Worm (Caenorhabditis elegans) whole organism, L1 larva: Measurements from ENCODE around the gene zig-12.
A peak's percentile ranks its signal among the peaks of the same experiment; 100 is the strongest.

ENCODE experiments used
- C16A3.4 ChIP-seq: fragments of 150-350 bp; optimal IDR thresholded peaks from 2 replicates; lab custom pipeline; 2014; ENCODE audit warnings: missing biosample characterization, missing genetic modification characterization
- F16B12.6 ChIP-seq: fragments of 150-350 bp; optimal IDR thresholded peaks from 2 replicates; lab custom pipeline; 2014; ENCODE audit warnings: missing biosample characterization, missing genetic modification characterization
- alr-1 ChIP-seq: fragments of 200-800 bp; sonication (Bioruptor generic); optimal IDR thresholded peaks from 2 replicates; lab custom pipeline; 2018; ENCODE audit warnings: borderline replicate concordance, mild to moderate bottlenecking, missing genetic modification characterization, missing compliant biosample characterization
- aly-2 ChIP-seq: fragments of 150-350 bp; optimal IDR thresholded peaks from 2 replicates; lab custom pipeline; 2014; ENCODE audit warnings: missing biosample characterization, missing genetic modification characterization
- ceh-82 ChIP-seq, 3 experiments: fragments of 150-350 bp in 1 of 3; sonication (generic microtip) in 2 of 3; optimal IDR thresholded peaks; 2 replicates each; lab custom pipeline; 2014 to 2017; ENCODE audit warnings: missing biosample characterization in 3 of 3, missing genetic modification characterization in 3 of 3
- dpl-1 ChIP-seq, 3 experiments: fragments of 150-350 bp in 2 of 3; sonication (generic microtip) in 1 of 3; optimal IDR thresholded peaks; 2 replicates each; lab custom pipeline; 2014 to 2017; ENCODE audit warnings: missing biosample characterization in 3 of 3, missing genetic modification characterization in 3 of 3, missing genetic modification reagents in 3 of 3
- dsc-1 ChIP-seq: sonication (generic microtip); optimal IDR thresholded peaks from 2 replicates; lab custom pipeline; 2016; ENCODE audit warnings: mild to moderate bottlenecking, missing genetic modification characterization, missing compliant biosample characterization
- efl-1 ChIP-seq, 4 experiments: fragments of 150-350 bp; optimal IDR thresholded peaks in 3 of 4; peaks in 1 of 4; 1 replicate in 1 of 4; 2 replicates in 3 of 4; lab custom pipeline; 2014; ENCODE audit warnings: missing biosample characterization in 2 of 4, missing genetic modification characterization in 2 of 4, missing genetic modification reagents in 2 of 4
- efl-3 ChIP-seq: fragments of 200-800 bp; sonication (Bioruptor generic); optimal IDR thresholded peaks from 2 replicates; lab custom pipeline; 2018; ENCODE audit warnings: mild to moderate bottlenecking, missing genetic modification characterization, missing compliant biosample characterization
- egl-27 ChIP-seq, 2 experiments: fragments of 150-350 bp in 1 of 2; sonication (generic microtip); optimal IDR thresholded peaks; 3 replicates each; lab custom pipeline; 2017 to 2018; ENCODE audit warnings: missing biosample characterization in 2 of 2, missing genetic modification characterization in 2 of 2, missing genetic modification reagents in 2 of 2
- elt-2 ChIP-seq: sonication (generic microtip); optimal IDR thresholded peaks from 2 replicates; lab custom pipeline; 2016; ENCODE audit warnings: missing genetic modification characterization, mild to moderate bottlenecking, inconsistent platforms, missing compliant biosample characterization, missing genetic modification reagents
- elt-3 ChIP-seq, 6 experiments: fragments of 150-350 bp in 1 of 6; sonication (generic microtip); optimal IDR thresholded peaks; 2 replicates each; lab custom pipeline; 2017 to 2018; ENCODE audit warnings: missing biosample characterization in 6 of 6, missing genetic modification characterization in 6 of 6, inconsistent platforms in 1 of 6
- ets-5 ChIP-seq: fragments of 200-800 bp; sonication (Bioruptor generic); IDR thresholded peaks from 2 replicates; pipeline ENCODE4 v1.3.6; 2022; ENCODE audit warnings: missing genetic modification characterization, missing compliant biosample characterization
- fkh-10 ChIP-seq: sonication (generic microtip); optimal IDR thresholded peaks from 2 replicates; lab custom pipeline; 2017; ENCODE audit warnings: missing biosample characterization, missing genetic modification reagents, missing genetic modification characterization
- fkh-4 ChIP-seq: sonication (generic microtip); optimal IDR thresholded peaks from 2 replicates; lab custom pipeline; 2016; ENCODE audit warnings: missing compliant biosample characterization, missing genetic modification characterization, borderline replicate concordance
- fkh-8 ChIP-seq: sonication (generic microtip); optimal IDR thresholded peaks from 2 replicates; lab custom pipeline; 2016; ENCODE audit warnings: mild to moderate bottlenecking, missing genetic modification characterization, missing compliant biosample characterization
- grh-1 ChIP-seq: fragments of 200-800 bp; sonication (Bioruptor generic); IDR thresholded peaks from 2 replicates; pipeline ENCODE4 v1.3.6; 2022; ENCODE audit warnings: missing genetic modification reagents, missing genetic modification characterization, missing compliant biosample characterization
- hpl-2 ChIP-seq: fragments of 150-350 bp; optimal IDR thresholded peaks from 2 replicates; lab custom pipeline; 2014; ENCODE audit warnings: missing biosample characterization, missing genetic modification reagents, missing genetic modification characterization
- isw-1 ChIP-seq: fragments of 200-800 bp; sonication (Bioruptor generic); IDR thresholded peaks from 2 replicates; pipeline ENCODE4 v1.3.6; 2022; ENCODE audit warnings: missing genetic modification characterization, missing compliant biosample characterization
- lin-39 ChIP-seq: fragments of 150-350 bp; optimal IDR thresholded peaks from 2 replicates; lab custom pipeline; 2014; ENCODE audit warnings: missing biosample characterization, missing genetic modification reagents, missing genetic modification characterization
- lir-3 ChIP-seq: sonication (generic microtip); optimal IDR thresholded peaks from 2 replicates; lab custom pipeline; 2016; ENCODE audit warnings: mild to moderate bottlenecking, missing genetic modification characterization, moderate library complexity, missing compliant biosample characterization; ENCODE audit not compliant: poor library complexity
- mab-9 ChIP-seq: fragments of 200-800 bp; sonication (Bioruptor generic); IDR thresholded peaks from 2 replicates; pipeline ENCODE4 v1.3.6; 2022; ENCODE audit warnings: missing genetic modification reagents, missing genetic modification characterization, missing compliant biosample characterization
- mdl-1 ChIP-seq, 2 experiments: fragments of 150-350 bp; optimal IDR thresholded peaks; 2 replicates each; lab custom pipeline; 2014 to 2017; ENCODE audit warnings: missing biosample characterization in 2 of 2, missing genetic modification characterization in 2 of 2, inconsistent platforms in 1 of 2
- mef-2 ChIP-seq: fragments of 150-350 bp; optimal IDR thresholded peaks from 2 replicates; lab custom pipeline; 2014; ENCODE audit warnings: missing biosample characterization, missing genetic modification characterization
- mep-1 ChIP-seq: fragments of 150-350 bp; optimal IDR thresholded peaks from 2 replicates; lab custom pipeline; 2014; ENCODE audit warnings: missing biosample characterization, missing genetic modification characterization
- nhr-12 ChIP-seq: sonication (generic microtip); optimal IDR thresholded peaks from 2 replicates; lab custom pipeline; 2017; ENCODE audit warnings: missing biosample characterization, missing genetic modification characterization
- nhr-19 ChIP-seq: fragments of 200-800 bp; sonication (Bioruptor generic); conservative IDR thresholded peaks from 2 replicates; pipeline ENCODE4 v1.3.6; 2022; ENCODE audit warnings: missing genetic modification characterization, missing compliant biosample characterization
- nhr-237 ChIP-seq: fragments of 150-350 bp; optimal IDR thresholded peaks from 2 replicates; lab custom pipeline; 2014; ENCODE audit warnings: missing biosample characterization, missing genetic modification characterization
- nhr-28 ChIP-seq: fragments of 150-350 bp; optimal IDR thresholded peaks from 2 replicates; lab custom pipeline; 2014; ENCODE audit warnings: missing biosample characterization, missing genetic modification characterization
- nhr-71 ChIP-seq: sonication (generic microtip); optimal IDR thresholded peaks from 2 replicates; lab custom pipeline; 2016; ENCODE audit warnings: mild to moderate bottlenecking, missing genetic modification characterization, moderate library complexity, missing compliant biosample characterization
- nhr-76 ChIP-seq: sonication (generic microtip); optimal IDR thresholded peaks from 2 replicates; lab custom pipeline; 2017; ENCODE audit warnings: missing biosample characterization, missing genetic modification characterization
- nhr-77 ChIP-seq: fragments of 150-350 bp; optimal IDR thresholded peaks from 2 replicates; lab custom pipeline; 2014; ENCODE audit warnings: missing biosample characterization, missing genetic modification characterization
- nhr-84 ChIP-seq: sonication (generic microtip); optimal IDR thresholded peaks from 2 replicates; lab custom pipeline; 2017; ENCODE audit warnings: missing biosample characterization, missing genetic modification characterization
- nhr-90 ChIP-seq: sonication (generic microtip); optimal IDR thresholded peaks from 2 replicates; lab custom pipeline; 2016; ENCODE audit warnings: mild to moderate bottlenecking, missing genetic modification characterization, missing compliant biosample characterization; ENCODE audit not compliant: poor library complexity
- pax-3 ChIP-seq: fragments of 200-800 bp; sonication (Bioruptor generic); optimal IDR thresholded peaks from 2 replicates; lab custom pipeline; 2018; ENCODE audit warnings: mild to moderate bottlenecking, missing genetic modification characterization, moderate library complexity, missing compliant biosample characterization
- pqm-1 ChIP-seq: sonication (generic microtip); optimal IDR thresholded peaks from 3 replicates; lab custom pipeline; 2017; ENCODE audit warnings: missing biosample characterization, missing genetic modification characterization
- skn-1 ChIP-seq: fragments of 150-350 bp; optimal IDR thresholded peaks from 2 replicates; lab custom pipeline; 2014; ENCODE audit warnings: missing biosample characterization, missing genetic modification characterization
- snpc-4 ChIP-seq: fragments of 150-350 bp; optimal IDR thresholded peaks from 2 replicates; lab custom pipeline; 2014; ENCODE audit warnings: missing biosample characterization, missing genetic modification characterization
- snu-23 ChIP-seq: sonication (generic microtip); optimal IDR thresholded peaks from 2 replicates; lab custom pipeline; 2016; ENCODE audit warnings: missing genetic modification characterization, missing compliant biosample characterization
- tbx-2 ChIP-seq: sonication (generic microtip); optimal IDR thresholded peaks from 2 replicates; lab custom pipeline; 2016; ENCODE audit warnings: missing genetic modification characterization, missing compliant biosample characterization
- unc-130 ChIP-seq: fragments of 150-350 bp; optimal IDR thresholded peaks from 2 replicates; lab custom pipeline; 2017; ENCODE audit warnings: missing biosample characterization, missing genetic modification characterization, inconsistent platforms
- unc-30 ChIP-seq: sonication (generic microtip); optimal IDR thresholded peaks from 2 replicates; lab custom pipeline; 2017; ENCODE audit warnings: missing biosample characterization, missing genetic modification characterization
- unc-98 ChIP-seq: fragments of 200-800 bp; sonication (Bioruptor generic); IDR thresholded peaks from 2 replicates; pipeline ENCODE4 v1.3.6; 2022; ENCODE audit warnings: missing genetic modification characterization, missing compliant biosample characterization
- vab-15 ChIP-seq: sonication (generic microtip); optimal IDR thresholded peaks from 2 replicates; lab custom pipeline; 2017; ENCODE audit warnings: missing genotype, mild to moderate bottlenecking, missing genetic modification characterization, missing compliant biosample characterization
- xbp-1 ChIP-seq: sonication (generic microtip); optimal IDR thresholded peaks from 2 replicates; lab custom pipeline; 2016; ENCODE audit warnings: missing genetic modification characterization, missing compliant biosample characterization
- zag-1 ChIP-seq: fragments of 150-350 bp; optimal IDR thresholded peaks from 2 replicates; lab custom pipeline; 2014; ENCODE audit warnings: missing biosample characterization, missing genetic modification characterization

Gene zig-12

ce11 chrX:8810908-8811307, 47.2 kb downstream of the zig-12 start, which contains the start of gene R04E5.9 (continued):
- peak; percentile 62 to 80 for TF ChIP-seq efl-1 (optimal IDR thresholded peaks at IDR 0.05; lab: Kevin White, UChicago)
- peak; percentile 47 to 94 for TF ChIP-seq efl-1 (GFP tag; optimal IDR thresholded peaks at IDR 0.05 in 1 of 2; lab: Kevin White, UChicago)
- TF ChIP-seq ets-5 = no peak
- peak in 2 of 6 experiments; percentile 19 to 20 for TF ChIP-seq elt-3 (tag; optimal IDR thresholded peaks at IDR 0.05; lab: Kevin White, UChicago)
- peak; percentile 81 for TF ChIP-seq fkh-10 (GFP tag; lab: Kevin White, UChicago)
- peak; percentile 66 for TF ChIP-seq nhr-237 (tag; lab: Kevin White, UChicago)
- TF ChIP-seq skn-1 (tag; lab: Kevin White, UChicago) = peak; percentile 76
- TF ChIP-seq fkh-4 (tag; lab: Kevin White, UChicago) = no peak
- peak; percentile 22 to 40 (median 29) for TF ChIP-seq dpl-1 (GFP tag; optimal IDR thresholded peaks at IDR 0.05; lab: Kevin White, UChicago)
- TF ChIP-seq C16A3.4 (tag; lab: Kevin White, UChicago) = peak; percentile 75
- peak; percentile 27 for TF ChIP-seq hpl-2 (GFP tag; lab: Kevin White, UChicago)
- peak; percentile 94 for TF ChIP-seq mep-1 (tag; lab: Kevin White, UChicago)
- peak; percentile 64 for TF ChIP-seq nhr-90 (tag; lab: Kevin White, UChicago)
- TF ChIP-seq tbx-2 (tag; lab: Kevin White, UChicago) = peak; percentile 85
- peak; percentile 68 for TF ChIP-seq nhr-19 (GFP tag; lab: Robert Waterston, UW)
- TF ChIP-seq pqm-1 (tag; lab: Kevin White, UChicago) = no peak
- TF ChIP-seq nhr-77 (tag; lab: Kevin White, UChicago) = peak; percentile 72
- peak; percentile 71 for TF ChIP-seq isw-1 (GFP tag; lab: Robert Waterston, UW)
- TF ChIP-seq efl-3 (GFP tag; lab: Kevin White, UChicago) = no peak
- peak; percentile 76 for TF ChIP-seq dsc-1
- TF ChIP-seq mab-9 = peak; percentile 69
- peak; percentile 89 for TF ChIP-seq snu-23 (GFP tag; lab: Kevin White, UChicago)
- no peak for TF ChIP-seq unc-98
- no peak for TF ChIP-seq lir-3 (tag; lab: Kevin White, UChicago)
- no peak for TF ChIP-seq nhr-28 (tag; lab: Kevin White, UChicago)
- peak; percentile 57 for TF ChIP-seq mef-2
- TF ChIP-seq mdl-1 (tag; optimal IDR thresholded peaks at IDR 0.05; lab: Kevin White, UChicago) = peak; percentile 69 to 95
- TF ChIP-seq nhr-71 = peak; percentile 92
- peak; percentile 78 for TF ChIP-seq xbp-1 (tag; lab: Kevin White, UChicago)
- peak; percentile 74 to 91 (median 87) for TF ChIP-seq ceh-82 (tag; optimal IDR thresholded peaks at IDR 0.05; lab: Kevin White, UChicago)
- TF ChIP-seq egl-27 (tag; optimal IDR thresholded peaks at IDR 0.05; lab: Kevin White, UChicago) = peak in 1 of 2 experiments; percentile 57
- TF ChIP-seq alr-1 (tag; lab: Kevin White, UChicago) = no peak
- peak; percentile 80 for TF ChIP-seq elt-2
- TF ChIP-seq grh-1 (GFP tag; lab: Robert Waterston, UW) = 0 out of 2 replicates have a peak, but pooled peaks have one; percentile 34
- no peak for TF ChIP-seq aly-2
- TF ChIP-seq nhr-84 (tag; lab: Kevin White, UChicago) = no peak
- peak; percentile 96 for TF ChIP-seq fkh-8 (tag; lab: Kevin White, UChicago)
- no peak for TF ChIP-seq vab-15 (tag; lab: Kevin White, UChicago)
- no peak for TF ChIP-seq lin-39 (tag; lab: Kevin White, UChicago)
- peak; percentile 44 for TF ChIP-seq F16B12.6 (tag; lab: Kevin White, UChicago)
- TF ChIP-seq zag-1 (tag; lab: Kevin White, UChicago) = no peak
- TF ChIP-seq unc-130 (tag; lab: Kevin White, UChicago) = no peak
- peak; percentile 7 for TF ChIP-seq nhr-76 (tag; lab: Kevin White, UChicago)
- TF ChIP-seq pax-3 (tag; lab: Kevin White, UChicago) = peak; percentile 68
- peak; percentile 62 for TF ChIP-seq snpc-4 (tag; lab: Kevin White, UChicago)
- TF ChIP-seq unc-30 (tag; lab: Kevin White, UChicago) = no peak
- TF ChIP-seq nhr-12 (tag; lab: Kevin White, UChicago) = no peak
